Fruit fly (Drosophila melanogaster): ENCODE data around the gene CG6830.

DNA sequence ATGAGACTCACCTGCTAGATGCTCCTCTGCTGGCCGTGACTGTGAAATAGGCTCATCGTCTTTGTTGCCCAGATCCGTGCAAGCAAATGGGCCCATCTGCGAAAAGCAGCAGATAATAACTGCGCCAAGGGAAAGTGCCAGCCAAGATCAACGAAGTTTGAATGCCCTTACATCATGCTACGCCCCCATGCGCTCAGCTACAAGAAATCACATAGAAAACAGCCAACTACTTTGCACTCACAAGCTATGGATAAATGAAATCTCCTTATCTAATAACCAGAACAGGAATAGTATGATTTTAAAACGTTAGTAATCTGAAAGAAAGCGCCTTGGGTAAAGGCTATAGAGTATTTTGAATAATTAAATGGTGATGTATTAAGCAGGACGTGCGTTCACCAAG, 12.4 kb downstream of the CG6830 start:
- TF ChIP-seq Sin3A (optimal IDR thresholded peaks at IDR 0.05) = no peak
- no peak for TF ChIP-seq Myc (optimal IDR thresholded peaks at IDR 0.05)
- no peak for TF ChIP-seq h (optimal IDR thresholded peaks at IDR 0.05)
- TF ChIP-seq psq (optimal IDR thresholded peaks at IDR 0.05) = no peak
- no peak for TF ChIP-seq ttk (optimal IDR thresholded peaks at IDR 0.05)
